Worm (Caenorhabditis elegans) whole organism, L3 larva: ENCODE measurements around the gene W02D7.5.

Experiments
- ceh-16 ChIP-seq: sonication (generic microtip); optimal IDR thresholded peaks from 2 replicates; lab custom pipeline; 2017; ENCODE audit warnings: missing biosample characterization, missing genetic modification characterization
- ceh-9 ChIP-seq: sonication (generic microtip); optimal IDR thresholded peaks from 2 replicates; lab custom pipeline; 2018; ENCODE audit warnings: missing biosample characterization, missing genetic modification characterization
- egl-27 ChIP-seq: sonication (generic microtip); optimal IDR thresholded peaks from 4 replicates; lab custom pipeline; 2017; ENCODE audit warnings: missing biosample characterization, missing genetic modification reagents, missing genetic modification characterization
- fkh-10 ChIP-seq: sonication (generic microtip); optimal IDR thresholded peaks from 2 replicates; lab custom pipeline; 2017; ENCODE audit warnings: missing biosample characterization, missing genetic modification reagents, missing genetic modification characterization
- fos-1 ChIP-seq: fragments of 150-350 bp; optimal IDR thresholded peaks from 2 replicates; lab custom pipeline; 2014; ENCODE audit warnings: missing biosample characterization, missing genetic modification characterization
- hmg-11 ChIP-seq: sonication (generic microtip); optimal IDR thresholded peaks from 2 replicates; lab custom pipeline; 2016; ENCODE audit warnings: missing genetic modification characterization, missing compliant biosample characterization
- lin-15B ChIP-seq: fragments of 150-350 bp; optimal IDR thresholded peaks from 2 replicates; lab custom pipeline; 2014; ENCODE audit warnings: missing biosample characterization, missing genetic modification characterization
- nhr-11 ChIP-seq: fragments of 150-350 bp; optimal IDR thresholded peaks from 2 replicates; lab custom pipeline; 2014; ENCODE audit warnings: missing biosample characterization, missing genetic modification characterization
- nhr-23 ChIP-seq: fragments of 150-350 bp; optimal IDR thresholded peaks from 2 replicates; lab custom pipeline; 2014; ENCODE audit warnings: missing biosample characterization, missing genetic modification reagents, missing genetic modification characterization
- nhr-28 ChIP-seq: fragments of 150-350 bp; optimal IDR thresholded peaks from 2 replicates; lab custom pipeline; 2014; ENCODE audit warnings: missing biosample characterization, missing genetic modification characterization
- nhr-77 ChIP-seq: fragments of 150-350 bp; optimal IDR thresholded peaks from 2 replicates; lab custom pipeline; 2014; ENCODE audit warnings: missing biosample characterization, missing genetic modification characterization
- skn-1 ChIP-seq: fragments of 150-350 bp; optimal IDR thresholded peaks from 2 replicates; lab custom pipeline; 2014; ENCODE audit warnings: missing biosample characterization, missing genetic modification characterization
- ztf-4 ChIP-seq: fragments of 150-350 bp; optimal IDR thresholded peaks from 2 replicates; lab custom pipeline; 2014; ENCODE audit warnings: missing biosample characterization, missing genetic modification characterization

DNA sequence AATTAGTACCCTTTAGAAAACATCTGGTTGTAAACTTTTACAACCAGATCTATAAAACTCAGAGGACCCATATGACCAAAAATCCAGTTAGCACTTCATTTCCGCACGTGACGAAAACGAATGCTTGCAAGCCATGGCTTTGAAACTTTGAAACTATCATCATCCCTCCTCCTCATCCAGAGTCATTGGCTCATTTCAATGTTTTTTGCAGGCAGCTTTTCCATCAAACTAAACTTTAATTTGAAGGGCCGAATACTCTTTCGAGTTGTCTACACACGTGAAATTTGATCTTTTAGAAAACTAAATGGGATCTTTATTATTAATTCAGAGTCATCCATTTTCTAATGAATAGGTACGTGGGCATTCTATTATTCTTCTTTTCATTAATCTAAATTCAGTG is 36.8 kb downstream of the W02D7.5 start:
- TF ChIP-seq lin-15B (tag; lab: Kevin White, UChicago) (no peak), egl-27 (no peak), nhr-28 (no peak), ceh-9 (tag; lab: Kevin White, UChicago) (no peak), nhr-23 (tag; lab: Kevin White, UChicago) (no peak), fos-1 (no peak), fkh-10 (GFP tag; lab: Kevin White, UChicago) (no peak), skn-1 (tag; lab: Kevin White, UChicago) (no peak), ztf-4 (tag; lab: Kevin White, UChicago) (no peak), ceh-16 (tag; lab: Kevin White, UChicago) (no peak), nhr-11 (tag; lab: Kevin White, UChicago) (no peak), nhr-77 (tag; lab: Kevin White, UChicago) (no peak), hmg-11 (tag; lab: Kevin White, UChicago) (no peak)
